Fruit fly (Drosophila melanogaster) Kc167 (cell line): Measurements from ENCODE around the gene eIF4E6.

Experiments used
- Myc ChIP-seq: fragments of >200 bp; optimal IDR thresholded peaks from 2 replicates; lab custom pipeline; 2017; ENCODE audit warnings: missing external identifiers
- psq ChIP-seq: fragments of >200 bp; optimal IDR thresholded peaks from 2 replicates; lab custom pipeline; 2017; ENCODE audit warnings: missing external identifiers

- TF ChIP-seq psq (lab: Kevin White, UChicago) = no peak
- TF ChIP-seq Myc (lab: Kevin White, UChicago) = no peak
Measured at dm6 chr3R:29024671-29025070, 2.3 kb downstream of the eIF4E6 start, which contains the start of gene CG14518.
